Worm (Caenorhabditis elegans) whole organism, L3 larva: ENCODE measurements around the gene col-99.
A peak's percentile ranks its signal among the peaks of the same experiment; 100 is the strongest.

Experiments used
- R02D3.7 ChIP-seq: fragments of 150-350 bp; optimal IDR thresholded peaks from 2 replicates; lab custom pipeline; 2014; ENCODE audit warnings: missing biosample characterization, missing genetic modification characterization
- ZK546.5 ChIP-seq: sonication (generic microtip); optimal IDR thresholded peaks from 2 replicates; lab custom pipeline; 2017; ENCODE audit warnings: missing biosample characterization, missing genetic modification characterization
- ama-1 ChIP-seq: fragments of 150-350 bp; optimal IDR thresholded peaks from 2 replicates; lab custom pipeline; 2018
- ceh-16 ChIP-seq: sonication (generic microtip); optimal IDR thresholded peaks from 2 replicates; lab custom pipeline; 2017; ENCODE audit warnings: missing biosample characterization, missing genetic modification characterization
- ceh-28 ChIP-seq: fragments of 150-350 bp; optimal IDR thresholded peaks from 2 replicates; lab custom pipeline; 2014; ENCODE audit warnings: missing biosample characterization, missing genetic modification reagents, missing genetic modification characterization
- daf-12 ChIP-seq: fragments of 150-350 bp; optimal IDR thresholded peaks from 2 replicates; lab custom pipeline; 2014; ENCODE audit warnings: missing biosample characterization, missing genetic modification reagents, missing genetic modification characterization
- elt-1 ChIP-seq: fragments of 150-350 bp; optimal IDR thresholded peaks from 2 replicates; lab custom pipeline; 2014; ENCODE audit warnings: missing biosample characterization, missing genetic modification characterization
- elt-2 ChIP-seq: sonication (generic microtip); optimal IDR thresholded peaks from 2 replicates; lab custom pipeline; 2016; ENCODE audit warnings: missing genetic modification reagents, mild to moderate bottlenecking, missing genetic modification characterization, missing compliant biosample characterization
- elt-3 ChIP-seq, 3 experiments: fragments of 150-350 bp in 1 of 3; sonication (generic microtip) in 2 of 3; optimal IDR thresholded peaks; 2 replicates in 2 of 3; 4 replicates in 1 of 3; lab custom pipeline; 2014 to 2017; ENCODE audit warnings: missing biosample characterization in 3 of 3, missing genetic modification characterization in 3 of 3
- eor-1 ChIP-seq, 2 experiments: fragments of 150-350 bp; optimal IDR thresholded peaks; 2 replicates each; lab custom pipeline; 2014 to 2018; ENCODE audit warnings: missing biosample characterization in 2 of 2, missing genetic modification characterization in 2 of 2
- fkh-10 ChIP-seq: sonication (generic microtip); optimal IDR thresholded peaks from 2 replicates; lab custom pipeline; 2017; ENCODE audit warnings: missing biosample characterization, missing genetic modification reagents, missing genetic modification characterization
- fkh-2 ChIP-seq: fragments of 150-350 bp; optimal IDR thresholded peaks from 2 replicates; lab custom pipeline; 2014; ENCODE audit warnings: missing biosample characterization, missing genetic modification reagents, missing genetic modification characterization
- fos-1 ChIP-seq: fragments of 150-350 bp; optimal IDR thresholded peaks from 2 replicates; lab custom pipeline; 2014; ENCODE audit warnings: missing biosample characterization, missing genetic modification characterization
- hmg-11 ChIP-seq: sonication (generic microtip); optimal IDR thresholded peaks from 2 replicates; lab custom pipeline; 2016; ENCODE audit warnings: missing genetic modification characterization, missing compliant biosample characterization
- jun-1 ChIP-seq: fragments of 150-350 bp; optimal IDR thresholded peaks from 2 replicates; lab custom pipeline; 2014; ENCODE audit warnings: missing biosample characterization, missing genetic modification reagents, missing genetic modification characterization
- lin-15B ChIP-seq: fragments of 150-350 bp; optimal IDR thresholded peaks from 2 replicates; lab custom pipeline; 2014; ENCODE audit warnings: missing biosample characterization, missing genetic modification characterization
- lin-39 ChIP-seq: fragments of 150-350 bp; optimal IDR thresholded peaks from 2 replicates; lab custom pipeline; 2018; ENCODE audit warnings: missing biosample characterization, missing genetic modification reagents, missing genetic modification characterization
- mdl-1 ChIP-seq: fragments of 150-350 bp; optimal IDR thresholded peaks from 2 replicates; lab custom pipeline; 2014; ENCODE audit warnings: missing biosample characterization, missing genetic modification characterization
- mml-1 ChIP-seq: fragments of 150-350 bp; sonication (generic microtip); optimal IDR thresholded peaks from 3 replicates; lab custom pipeline; 2014; ENCODE audit warnings: missing biosample characterization, missing genetic modification characterization
- nfya-1 ChIP-seq: sonication (generic microtip); optimal IDR thresholded peaks from 2 replicates; lab custom pipeline; 2017; ENCODE audit warnings: missing genetic modification characterization, mild to moderate bottlenecking, missing compliant biosample characterization, antibody characterized with exemption, moderate library complexity; ENCODE audit not compliant: insufficient read depth
- nhr-12 ChIP-seq: fragments of 150-350 bp; optimal IDR thresholded peaks from 2 replicates; lab custom pipeline; 2014; ENCODE audit warnings: missing biosample characterization, missing genetic modification characterization
- nhr-23 ChIP-seq: fragments of 150-350 bp; optimal IDR thresholded peaks from 2 replicates; lab custom pipeline; 2014; ENCODE audit warnings: missing biosample characterization, missing genetic modification reagents, missing genetic modification characterization
- nhr-237 ChIP-seq: fragments of 150-350 bp; optimal IDR thresholded peaks from 2 replicates; lab custom pipeline; 2014; ENCODE audit warnings: missing biosample characterization, missing genetic modification characterization
- nhr-43 ChIP-seq: sonication (generic microtip); optimal IDR thresholded peaks from 2 replicates; lab custom pipeline; 2016; ENCODE audit warnings: mild to moderate bottlenecking, missing genetic modification characterization, missing compliant biosample characterization; ENCODE audit not compliant: poor library complexity, severe bottlenecking
- nhr-67 ChIP-seq: fragments of 150-350 bp; optimal IDR thresholded peaks from 2 replicates; lab custom pipeline; 2014; ENCODE audit warnings: missing biosample characterization, missing genetic modification characterization
- nhr-77 ChIP-seq: fragments of 150-350 bp; optimal IDR thresholded peaks from 2 replicates; lab custom pipeline; 2014; ENCODE audit warnings: missing biosample characterization, missing genetic modification characterization
- pha-4 ChIP-seq: fragments of 150-350 bp; optimal IDR thresholded peaks from 2 replicates; lab custom pipeline; 2014; ENCODE audit warnings: missing biosample characterization, missing genetic modification reagents, missing genetic modification characterization
- pqm-1 ChIP-seq: fragments of 150-350 bp; optimal IDR thresholded peaks from 2 replicates; lab custom pipeline; 2017; ENCODE audit warnings: missing biosample characterization, missing genetic modification characterization, inconsistent platforms
- sea-2 ChIP-seq: fragments of 150-350 bp; sonication (generic microtip); optimal IDR thresholded peaks from 4 replicates; lab custom pipeline; 2014; ENCODE audit warnings: missing biosample characterization, missing genetic modification reagents, missing genetic modification characterization
- snpc-4 ChIP-seq: fragments of 150-350 bp; optimal IDR thresholded peaks from 2 replicates; lab custom pipeline; 2014; ENCODE audit warnings: missing biosample characterization, missing genetic modification characterization
- unc-39 ChIP-seq: sonication (generic microtip); optimal IDR thresholded peaks from 4 replicates; lab custom pipeline; 2017; ENCODE audit warnings: missing biosample characterization, missing genetic modification characterization
- unc-62 ChIP-seq: fragments of 150-350 bp; sonication (generic microtip); optimal IDR thresholded peaks from 4 replicates; lab custom pipeline; 2014; ENCODE audit warnings: missing biosample characterization, missing genetic modification reagents, missing genetic modification characterization
- zag-1 ChIP-seq: fragments of 150-350 bp; optimal IDR thresholded peaks from 2 replicates; lab custom pipeline; 2014; ENCODE audit warnings: missing biosample characterization, missing genetic modification characterization

The col-99 gene

DNA sequence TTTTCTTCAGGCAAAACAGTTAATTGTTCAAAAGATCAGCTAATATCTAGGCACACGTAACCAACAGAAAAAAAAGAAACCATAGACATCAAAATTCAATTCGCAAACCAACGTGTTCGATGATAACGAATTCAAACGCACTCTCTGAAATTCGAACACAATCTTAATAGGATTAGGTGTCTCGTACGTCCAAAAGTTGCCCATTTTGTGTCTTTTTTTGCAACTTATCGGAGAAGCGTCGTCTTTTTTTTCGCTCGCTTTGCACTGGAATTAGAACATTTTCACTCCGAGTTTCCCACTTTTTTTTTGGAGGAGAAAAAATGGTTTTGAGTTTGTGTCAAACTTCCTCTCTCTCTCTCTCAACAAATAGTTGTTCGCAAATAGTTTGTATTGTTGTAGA, 41.4 kb upstream of the col-99 start:
- TF ChIP-seq elt-2 (peak; percentile 37), R02D3.7 (no peak), fkh-2 (tag; lab: Kevin White, UChicago) (no peak), fos-1 (tag; lab: Kevin White, UChicago) (no peak), snpc-4 (tag; lab: Kevin White, UChicago) (no peak), pha-4 (tag; lab: Kevin White, UChicago) (peak; percentile 50), unc-39 (no peak), ceh-16 (tag; lab: Kevin White, UChicago) (no peak), mdl-1 (tag; lab: Kevin White, UChicago) (no peak), elt-1 (tag; lab: Kevin White, UChicago) (no peak), zag-1 (no peak), fkh-10 (GFP tag; lab: Kevin White, UChicago) (no peak), elt-3 (tag; optimal IDR thresholded peaks at IDR 0.05; lab: Kevin White, UChicago) (no peak), nhr-67 (no peak)

DNA sequence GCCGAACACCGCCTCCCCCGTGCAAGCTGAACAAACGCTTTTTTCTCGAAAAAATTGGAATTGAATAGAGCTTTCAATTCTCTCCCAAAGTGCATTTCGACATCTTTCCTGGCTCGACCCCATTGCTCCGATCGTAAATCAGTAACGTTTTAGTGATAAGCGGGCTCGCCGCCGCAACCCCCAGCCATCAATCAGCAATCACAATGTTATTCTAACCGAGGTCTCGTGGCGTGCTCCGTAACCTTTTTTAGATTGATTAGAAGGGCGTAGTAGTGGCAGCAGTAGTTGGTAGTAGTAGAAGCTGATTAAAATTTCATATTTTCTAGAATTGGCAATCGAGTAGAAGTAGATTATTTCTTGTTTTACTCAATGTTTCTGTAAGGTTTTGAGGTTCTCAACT, 39.6 kb upstream of the col-99 start:
- TF ChIP-seq unc-62 (GFP tag; lab: Kevin White, UChicago) (no peak), elt-2 (peak; percentile 53), nhr-77 (tag; lab: Kevin White, UChicago) (no peak)
- TF ChIP-seq, all 47 proteins: peak for 1

DNA sequence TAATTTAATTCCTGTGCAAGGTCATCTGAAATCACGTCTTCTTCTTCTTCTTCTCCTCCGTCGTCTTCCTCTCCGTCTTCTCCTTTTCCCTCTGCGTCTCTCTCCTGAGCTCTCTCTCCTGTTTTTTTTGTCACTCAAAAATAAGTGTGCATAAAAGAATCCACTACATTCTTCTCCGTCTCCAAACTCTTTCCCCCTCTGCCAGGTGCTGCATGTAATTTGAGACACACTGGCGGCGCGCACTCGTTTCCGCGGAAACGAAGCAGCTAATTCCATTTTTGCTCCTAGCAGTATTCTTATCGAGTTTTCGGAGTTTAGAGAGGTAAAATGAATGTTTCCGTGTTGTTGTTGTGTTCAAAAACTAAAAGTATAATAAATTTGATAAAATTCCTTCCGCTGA, 38.4 kb upstream of the col-99 start:
- TF ChIP-seq lin-15B (tag; lab: Kevin White, UChicago) (peak; percentile 3), jun-1 (tag; lab: Kevin White, UChicago) (no peak)

DNA sequence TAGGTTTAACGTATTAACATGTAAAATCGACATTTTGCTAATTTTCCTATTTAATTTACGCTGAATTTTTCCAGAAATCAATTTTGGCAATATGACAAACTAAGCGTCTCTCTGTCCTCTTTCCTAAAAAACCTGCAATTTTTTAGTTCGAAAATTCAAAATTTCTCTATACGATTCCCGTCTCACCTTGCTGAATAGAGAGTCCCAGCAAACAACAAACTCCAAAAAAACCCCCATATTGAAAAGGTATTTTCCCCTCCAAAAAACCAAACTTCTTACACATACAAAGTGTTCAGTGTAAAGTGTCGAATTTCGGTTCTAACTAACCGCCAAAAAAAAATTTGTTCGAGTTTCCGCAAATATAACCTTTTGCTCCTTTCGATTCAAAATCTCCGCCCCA, 36.5 kb upstream of the col-99 start, which contains the start of gene pnc-1:
Gene pnc-1, plus strand, starts transcription at position 301 of the 400 bp plus-strand sequence.
- TF ChIP-seq hmg-11 (tag; lab: Kevin White, UChicago) (no peak), lin-39 (no peak), jun-1 (tag; lab: Kevin White, UChicago) (no peak), lin-15B (tag; lab: Kevin White, UChicago) (no peak), fkh-2 (tag; lab: Kevin White, UChicago) (no peak), elt-2 (no peak), nhr-12 (tag; lab: Kevin White, UChicago) (no peak), daf-12 (tag; lab: Kevin White, UChicago) (no peak), ZK546.5 (tag; lab: Kevin White, UChicago) (no peak), snpc-4 (tag; lab: Kevin White, UChicago) (no peak), R02D3.7 (no peak), eor-1 (tag; optimal IDR thresholded peaks at IDR 0.05; lab: Kevin White, UChicago) (no peak), ceh-28 (tag; lab: Kevin White, UChicago) (no peak), nfya-1 (tag; lab: Kevin White, UChicago) (no peak), fkh-10 (GFP tag; lab: Kevin White, UChicago) (no peak)

DNA sequence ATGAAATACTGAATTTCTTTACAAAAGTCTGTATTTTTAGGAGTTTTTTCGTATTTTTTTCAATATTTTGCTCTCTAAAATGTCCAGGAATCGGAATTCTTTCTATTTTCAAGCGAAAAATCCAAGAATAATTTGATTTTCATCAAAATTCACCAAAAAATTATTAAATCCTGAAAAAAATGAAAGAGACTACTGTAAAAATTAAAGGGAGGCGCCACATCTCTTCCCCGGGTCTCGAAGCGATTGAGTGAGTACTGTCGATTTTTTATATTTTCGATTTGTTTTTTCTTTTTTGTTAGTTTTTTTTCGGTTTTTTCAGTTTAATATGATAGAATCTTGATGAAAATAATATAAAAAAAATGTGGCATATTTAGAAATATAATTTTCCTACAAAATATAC, 35.8 kb upstream of the col-99 start:
- TF ChIP-seq nhr-237 (tag; lab: Kevin White, UChicago) (no peak), eor-1 (tag; optimal IDR thresholded peaks at IDR 0.05; lab: Kevin White, UChicago) (no peak), R02D3.7 (no peak), nhr-43 (tag; lab: Kevin White, UChicago) (no peak), nhr-77 (tag; lab: Kevin White, UChicago) (no peak), fos-1 (tag; lab: Kevin White, UChicago) (no peak), daf-12 (tag; lab: Kevin White, UChicago) (no peak), sea-2 (GFP tag; lab: Kevin White, UChicago) (no peak), fkh-10 (GFP tag; lab: Kevin White, UChicago) (no peak), mml-1 (tag; lab: Kevin White, UChicago) (no peak), elt-1 (tag; lab: Kevin White, UChicago) (no peak)
- TF ChIP-seq, all 47 proteins: peak for 0

DNA sequence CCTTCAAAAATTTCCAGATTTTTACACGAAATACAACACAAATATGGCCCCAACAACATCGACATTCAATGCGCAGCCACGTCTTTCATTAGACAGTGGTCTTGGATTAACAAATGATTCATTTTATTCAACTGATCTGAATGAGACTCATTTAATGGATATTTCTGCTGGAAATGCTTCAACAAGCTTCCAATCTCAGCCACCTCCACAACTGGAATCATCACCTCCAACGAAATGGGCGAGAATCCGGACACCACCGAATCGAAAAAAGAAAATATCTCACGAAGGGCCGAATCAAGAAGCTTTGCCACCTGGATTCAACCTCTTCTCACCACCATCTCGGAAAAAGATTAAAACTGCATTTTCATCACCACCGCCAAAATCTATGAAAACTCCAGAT, 32.0 kb upstream of the col-99 start:
- TF ChIP-seq ama-1 (lab: Kevin White, UChicago) (no peak), nhr-77 (tag; lab: Kevin White, UChicago) (no peak), nhr-23 (tag; lab: Kevin White, UChicago) (no peak), nhr-237 (tag; lab: Kevin White, UChicago) (no peak), pqm-1 (tag; lab: Kevin White, UChicago) (no peak), ceh-16 (tag; lab: Kevin White, UChicago) (no peak)
